Worm (Caenorhabditis elegans): Measurements from ENCODE around the gene shc-3.
A peak's percentile ranks its signal among the peaks of the same experiment; 100 is the strongest.

Gene shc-3

DNA sequence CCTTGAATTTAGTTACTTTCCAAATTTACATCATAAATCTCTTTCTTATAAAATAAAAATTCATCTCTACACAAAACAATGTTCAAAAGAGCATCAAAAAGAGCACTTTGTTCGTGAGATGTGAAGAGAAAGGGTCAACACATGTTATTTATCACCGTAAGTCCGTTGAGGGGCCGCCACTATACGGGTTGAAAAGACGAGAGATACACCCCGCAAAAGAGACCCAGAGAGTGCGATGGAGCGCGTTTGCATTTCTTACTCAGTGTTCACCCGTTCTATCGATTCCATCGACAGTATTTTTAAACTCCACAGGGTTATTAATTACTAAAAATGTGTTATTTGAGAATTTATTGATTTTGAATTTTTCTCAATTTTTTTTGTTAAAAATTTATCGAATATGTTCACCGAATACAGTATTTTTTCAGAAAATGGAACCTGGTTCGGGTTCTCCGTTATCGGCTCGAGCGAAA is 9.6 kb downstream of the shc-3 start, which contains the start of gene pix-1 (continued):
- TF ChIP-seq hlh-15 (tag; optimal IDR thresholded peaks at IDR 0.05) (no peak), pqm-1 (tag; optimal IDR thresholded peaks at IDR 0.05) (no peak), sox-2 (GFP tag; IDR thresholded peaks at IDR 0.05) (no peak), fax-1 (tag; optimal IDR thresholded peaks at IDR 0.05) (no peak), rnt-1 (tag; optimal IDR thresholded peaks at IDR 0.05) (no peak), ztf-16 (tag; optimal IDR thresholded peaks at IDR 0.05) (no peak), Y22D7AL.16 (tag; optimal IDR thresholded peaks at IDR 0.05) (no peak)

DNA sequence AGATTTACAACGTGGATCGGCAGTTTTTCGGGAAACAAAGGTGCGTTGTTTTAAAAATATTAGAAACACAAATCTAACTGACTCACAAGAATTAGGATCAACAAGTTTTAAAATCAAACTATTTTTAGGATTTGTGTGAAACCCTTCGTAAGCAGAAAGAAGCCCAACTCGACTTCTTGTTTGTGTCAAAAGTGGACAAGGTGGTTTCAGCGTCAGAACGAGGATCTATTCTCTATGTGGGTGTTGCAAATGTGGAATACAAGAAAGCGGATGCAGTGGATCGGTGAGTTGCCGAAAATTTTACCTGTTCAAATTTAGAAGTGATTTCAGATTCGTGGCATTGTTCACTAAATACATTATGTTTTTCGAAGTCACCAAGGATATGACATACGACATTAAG is 11.7 kb downstream of the shc-3 start:
- no peak for TF ChIP-seq ets-4 (tag; optimal IDR thresholded peaks at IDR 0.05)
- no peak for TF ChIP-seq hlh-30 (tag; optimal IDR thresholded peaks at IDR 0.05; ENCODE audit: insufficient read depth)
- no peak for TF ChIP-seq zip-5 (tag; optimal IDR thresholded peaks at IDR 0.05)
- no peak for TF ChIP-seq lim-6 (tag; optimal IDR thresholded peaks at IDR 0.05)
- TF ChIP-seq ceh-31 (tag; optimal IDR thresholded peaks at IDR 0.05): no peak
- no peak for TF ChIP-seq K02D7.2 (tag; optimal IDR thresholded peaks at IDR 0.05)
- no peak for TF ChIP-seq rnt-1 (tag; optimal IDR thresholded peaks at IDR 0.05)
- no peak for TF ChIP-seq npax-4 (tag; optimal IDR thresholded peaks at IDR 0.05)
- TF ChIP-seq elt-4 (tag; optimal IDR thresholded peaks at IDR 0.05): no peak
- TF ChIP-seq madf-2 (tag; optimal IDR thresholded peaks at IDR 0.05): no peak
- TF ChIP-seq ceh-48 (tag; optimal IDR thresholded peaks at IDR 0.05): no peak
- TF ChIP-seq mec-3 (tag; optimal IDR thresholded peaks at IDR 0.05; ENCODE audit: borderline replicate concordance): no peak
- TF ChIP-seq hlh-6 (tag; optimal IDR thresholded peaks at IDR 0.05): no peak
- no peak for TF ChIP-seq ceh-6 (GFP tag; optimal IDR thresholded peaks at IDR 0.05)
- no peak for TF ChIP-seq K09A11.1 (tag; optimal IDR thresholded peaks at IDR 0.05; ENCODE audit: insufficient read depth)
- TF ChIP-seq tbx-7 (tag; optimal IDR thresholded peaks at IDR 0.05): no peak
- TF ChIP-seq unc-42 (tag; optimal IDR thresholded peaks at IDR 0.05): no peak

DNA sequence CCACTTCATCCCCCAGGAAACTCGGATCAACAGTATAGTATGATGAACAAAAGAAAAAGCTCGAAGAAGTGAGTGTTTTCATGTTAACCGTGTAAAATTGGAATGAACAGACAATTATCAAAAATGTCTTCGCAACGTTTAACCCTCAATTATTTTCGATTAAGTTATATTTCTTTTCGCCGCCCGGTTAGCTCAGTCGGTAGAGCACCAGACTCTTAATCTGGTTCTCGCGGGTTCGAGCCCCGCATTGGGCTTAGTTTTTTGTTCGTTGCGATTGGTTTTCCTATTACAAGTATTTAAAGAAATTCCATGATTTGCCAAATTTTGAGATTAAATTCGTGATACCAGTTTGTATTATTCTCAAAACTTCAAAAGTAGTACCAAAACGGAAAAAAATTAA is 12.4 kb downstream of the shc-3 start:
- no peak for TF ChIP-seq lin-11 (tag; optimal IDR thresholded peaks at IDR 0.05)
- no peak for TF ChIP-seq ceh-34 (tag; optimal IDR thresholded peaks at IDR 0.05)
- no peak for TF ChIP-seq unc-86 (tag; optimal IDR thresholded peaks at IDR 0.05)
- no peak for TF ChIP-seq hlh-13 (GFP tag; optimal IDR thresholded peaks at IDR 0.05)
- TF ChIP-seq ceh-18 (tag; optimal IDR thresholded peaks at IDR 0.05): no peak
- no peak for TF ChIP-seq sdc-2 (tag; optimal IDR thresholded peaks at IDR 0.05)
- TF ChIP-seq ceh-30 (tag; optimal IDR thresholded peaks at IDR 0.05): no peak
- no peak for TF ChIP-seq lim-6 (tag; optimal IDR thresholded peaks at IDR 0.05)
- no peak for TF ChIP-seq pha-2 (tag; optimal IDR thresholded peaks at IDR 0.05)
- TF ChIP-seq ceh-45 (GFP tag; IDR thresholded peaks at IDR 0.05): no peak

DNA sequence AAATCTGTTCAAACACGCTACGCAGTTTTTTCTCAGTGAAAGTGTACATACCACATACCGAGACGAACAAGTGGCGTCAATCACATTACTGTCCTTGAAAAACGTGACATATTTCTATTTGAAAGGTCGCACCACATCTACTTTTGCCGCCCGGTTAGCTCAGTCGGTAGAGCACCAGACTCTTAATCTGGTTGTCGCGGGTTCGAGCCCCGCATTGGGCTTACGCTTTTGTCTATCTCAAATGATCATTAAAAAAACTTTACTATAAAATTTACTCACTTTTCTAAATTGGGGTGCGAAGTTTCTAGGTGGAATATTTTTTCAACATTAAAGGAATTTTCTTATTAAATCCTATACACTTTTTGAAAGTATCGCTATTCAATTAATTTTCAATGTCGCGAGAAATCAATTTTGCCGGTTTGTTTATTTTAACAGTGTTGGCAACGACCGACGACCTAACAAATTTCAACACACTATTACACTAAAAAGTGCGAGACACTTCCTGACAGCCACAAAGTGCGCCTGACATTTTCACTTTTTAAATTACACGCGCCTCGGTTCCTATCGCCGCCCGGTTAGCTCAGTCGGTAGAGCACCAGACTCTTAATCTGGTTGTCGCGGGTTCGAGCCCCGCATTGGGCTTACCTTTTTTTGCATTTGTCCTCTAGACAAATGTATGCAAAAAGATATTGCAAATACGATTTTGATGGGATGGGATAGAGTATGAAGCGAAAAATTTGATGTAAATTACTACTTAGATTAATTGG is 13.1 kb downstream of the shc-3 start:
- TF ChIP-seq hlh-30 (tag; optimal IDR thresholded peaks at IDR 0.05; ENCODE audit: insufficient read depth) (no peak), ceh-18 (tag; optimal IDR thresholded peaks at IDR 0.05) (peak; percentile 60), dmd-4 (tag; optimal IDR thresholded peaks at IDR 0.05; ENCODE audit: borderline replicate concordance) (peak; percentile 19), ref-2 (tag; optimal IDR thresholded peaks at IDR 0.05) (peak; percentile 28), nhr-11 (tag; optimal IDR thresholded peaks at IDR 0.05) (no peak), sox-2 (GFP tag; IDR thresholded peaks at IDR 0.05) (no peak), sox-4 (tag; optimal IDR thresholded peaks at IDR 0.05) (peak; percentile 42), unc-55 (GFP tag; optimal IDR thresholded peaks at IDR 0.05) (no peak), gmeb-2 (tag; optimal IDR thresholded peaks at IDR 0.05) (peak; percentile 17), ceh-14 (tag; optimal IDR thresholded peaks at IDR 0.05) (peak; percentile 22), che-1 (tag; optimal IDR thresholded peaks at IDR 0.05) (peak; percentile 46)
